Worm (Caenorhabditis elegans): ENCODE data around the gene Y32G9A.12.
A peak's percentile ranks its signal among the peaks of the same experiment; 100 is the strongest.

The Y32G9A.12 gene

DNA sequence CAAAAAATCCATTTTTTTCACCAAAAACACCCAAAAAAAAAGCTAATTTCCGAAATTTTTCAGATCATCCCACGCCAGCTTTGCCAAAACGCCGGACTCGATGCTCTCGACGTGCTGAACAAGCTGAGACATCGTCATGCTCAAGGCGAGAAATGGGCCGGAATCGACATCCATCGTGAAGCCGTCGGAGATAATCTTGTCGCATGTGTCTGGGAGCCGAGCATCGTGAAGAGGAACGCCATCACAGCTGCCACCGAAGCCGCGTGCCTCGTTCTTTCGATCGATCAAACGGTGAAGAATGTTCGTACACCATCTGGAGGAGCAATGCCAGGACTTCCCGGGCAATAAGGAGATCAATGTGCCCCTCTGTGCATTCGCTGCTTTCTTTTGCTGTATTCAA, 45.2 kb downstream of the Y32G9A.12 start:
- TF ChIP-seq scrt-1 (GFP tag; IDR thresholded peaks at IDR 0.05) (no peak), tbx-11 (GFP tag; IDR thresholded peaks at IDR 0.05) (no peak)

ce11 chrV:1871768-1872296, 48.2 kb downstream of the Y32G9A.12 start, which contains the start of the genes T10B5.4 and cct-7:
Gene T10B5.4, minus strand, starts transcription at chrV:1871807.
Gene cct-7, plus strand, starts transcription at chrV:1872246.
- TF ChIP-seq hnd-1 (tag; optimal IDR thresholded peaks at IDR 0.05) (no peak), F13C5.2 (tag; optimal IDR thresholded peaks at IDR 0.05) (peak; percentile 59), ama-1 (optimal IDR thresholded peaks at IDR 0.05) (no peak), ets-7 (tag; optimal IDR thresholded peaks at IDR 0.05) (peak; percentile 16), pes-1 (GFP tag; IDR thresholded peaks at IDR 0.05) (peak; percentile 43; the same call in 1 of the 2 replicates), sea-1 (GFP tag; conservative IDR thresholded peaks at IDR 0.05) (peak; percentile 55; the same call in 1 of the 2 replicates), ceh-36 (tag; optimal IDR thresholded peaks at IDR 0.05) (no peak), tbx-11 (GFP tag; IDR thresholded peaks at IDR 0.05) (no peak), tbx-37 (GFP tag; conservative IDR thresholded peaks at IDR 0.05) (peak; percentile 54; the same call in 1 of the 2 replicates), tra-4 (tag; optimal IDR thresholded peaks at IDR 0.05) (no peak), flt-1 (GFP tag; IDR thresholded peaks at IDR 0.05) (peak; percentile 36; the same call in 1 of the 2 replicates), hmg-4 (GFP tag; optimal IDR thresholded peaks at IDR 0.05) (peak; percentile 54)

ce11 chrV:1870515-1870940, 49.5 kb downstream of the Y32G9A.12 start:
- no peak for TF ChIP-seq tbx-11 (GFP tag; IDR thresholded peaks at IDR 0.05)
- peak; percentile 7 for TF ChIP-seq ama-1 (optimal IDR thresholded peaks at IDR 0.05)
- TF ChIP-seq hnd-1 (tag; optimal IDR thresholded peaks at IDR 0.05): no peak
- TF ChIP-seq tra-4 (tag; optimal IDR thresholded peaks at IDR 0.05): peak; percentile 11
- no peak for TF ChIP-seq tbx-37 (GFP tag; conservative IDR thresholded peaks at IDR 0.05)
- no peak for TF ChIP-seq ceh-36 (tag; optimal IDR thresholded peaks at IDR 0.05)
- TF ChIP-seq flt-1 (GFP tag; IDR thresholded peaks at IDR 0.05): no peak

- no peak for TF ChIP-seq hmg-4 (GFP tag; optimal IDR thresholded peaks at IDR 0.05)
- TF ChIP-seq aly-1 (tag; optimal IDR thresholded peaks at IDR 0.05): no peak
- no peak for TF ChIP-seq F13C5.2 (tag; optimal IDR thresholded peaks at IDR 0.05)
- no peak for TF ChIP-seq B0310.2 (tag; optimal IDR thresholded peaks at IDR 0.05)
- TF ChIP-seq pes-1 (GFP tag; IDR thresholded peaks at IDR 0.05): no peak
- no peak for TF ChIP-seq scrt-1 (GFP tag; IDR thresholded peaks at IDR 0.05)
- TF ChIP-seq flt-1 (GFP tag; IDR thresholded peaks at IDR 0.05): no peak
- no peak for TF ChIP-seq ceh-13 (GFP tag; optimal IDR thresholded peaks at IDR 0.05)
Observed at ce11 chrV:1869682-1870081, 50.3 kb downstream of the Y32G9A.12 start, which contains the start of gene T10B5.3. Gene T10B5.3, minus strand, starts transcription at chrV:1869782.
